Fruit fly (Drosophila melanogaster) whole organism, pupa: Measurements from ENCODE around the gene Rab3GAP1.

Source experiments
- CG10348 ChIP-seq: fragments of 200-800 bp; sonication (Bioruptor generic); IDR thresholded peaks from 2 replicates; pipeline ENCODE4 v1.3.6; 2022; ENCODE audit warnings: missing biosample characterization, missing genetic modification characterization
- CG12605 ChIP-seq: fragments of 200-800 bp; sonication (Bioruptor generic); IDR thresholded peaks from 2 replicates; pipeline ENCODE4 v1.3.6; 2022; ENCODE audit warnings: missing biosample characterization, missing genetic modification characterization
- CG13204 ChIP-seq: fragments of 200-800 bp; sonication (Bioruptor generic); optimal IDR thresholded peaks from 2 replicates; lab custom pipeline; 2018; ENCODE audit warnings: missing biosample characterization, mild to moderate bottlenecking, missing genetic modification characterization, moderate library complexity
- CG14655 ChIP-seq: fragments of 200-800 bp; sonication (Bioruptor generic); optimal IDR thresholded peaks from 3 replicates; lab custom pipeline; 2017; ENCODE audit warnings: mild to moderate bottlenecking, missing biosample characterization, missing genetic modification reagents, missing genetic modification characterization
- CG15710 ChIP-seq: fragments of 200-800 bp; sonication (Bioruptor generic); optimal IDR thresholded peaks from 2 replicates; lab custom pipeline; 2018; ENCODE audit warnings: missing biosample characterization, mild to moderate bottlenecking, missing genetic modification characterization, moderate library complexity
- CG17806 ChIP-seq: fragments of 200-800 bp; sonication (Bioruptor generic); optimal IDR thresholded peaks from 2 replicates; lab custom pipeline; 2018; ENCODE audit warnings: missing biosample characterization, mild to moderate bottlenecking, missing genetic modification characterization, moderate library complexity
- CG32121 ChIP-seq: fragments of 200-800 bp; sonication (Bioruptor generic); IDR thresholded peaks from 2 replicates; pipeline ENCODE4 v1.3.6; 2022; ENCODE audit warnings: missing biosample characterization, missing genetic modification characterization
- CG34367 ChIP-seq: fragments of 200-800 bp; sonication (Bioruptor generic); optimal IDR thresholded peaks from 2 replicates; lab custom pipeline; 2018; ENCODE audit warnings: missing biosample characterization, mild to moderate bottlenecking, missing genetic modification characterization
- CG4496 ChIP-seq: fragments of 200-800 bp; sonication (Bioruptor generic); IDR thresholded peaks from 3 replicates; pipeline ENCODE4 v1.3.6; 2022; ENCODE audit warnings: missing biosample characterization, missing genetic modification characterization
- CG8159 ChIP-seq: fragments of 200-800 bp; sonication (Bioruptor generic); optimal IDR thresholded peaks from 3 replicates; lab custom pipeline; 2018; ENCODE audit warnings: missing biosample characterization, mild to moderate bottlenecking, missing genetic modification characterization, moderate library complexity
- CG8301 ChIP-seq: fragments of 200-800 bp; sonication (Bioruptor generic); optimal IDR thresholded peaks from 2 replicates; lab custom pipeline; 2018; ENCODE audit warnings: missing biosample characterization, mild to moderate bottlenecking, missing genetic modification characterization
- CG9948 ChIP-seq: fragments of 200-800 bp; sonication (Bioruptor generic); optimal IDR thresholded peaks from 2 replicates; lab custom pipeline; 2018; ENCODE audit warnings: missing biosample characterization, mild to moderate bottlenecking, missing genetic modification characterization, moderate library complexity
- D1 ChIP-seq: fragments of 200-800 bp; sonication (Bioruptor generic); optimal IDR thresholded peaks from 2 replicates; lab custom pipeline; 2018; ENCODE audit warnings: missing biosample characterization, mild to moderate bottlenecking, missing genetic modification characterization, moderate library complexity
- EcR ChIP-seq: fragments of 200-800 bp; sonication (Bioruptor generic); optimal IDR thresholded peaks from 3 replicates; lab custom pipeline; 2019; ENCODE audit warnings: missing biosample characterization, missing genetic modification characterization, mild to moderate bottlenecking, moderate library complexity, missing genetic modification reagents
- Ets98B ChIP-seq: fragments of 200-800 bp; sonication (Bioruptor generic); IDR thresholded peaks from 2 replicates; pipeline ENCODE4 v1.3.6; 2022; ENCODE audit warnings: missing biosample characterization, missing genetic modification characterization
- Pif1A ChIP-seq: fragments of 200-800 bp; sonication (Bioruptor generic); optimal IDR thresholded peaks from 3 replicates; lab custom pipeline; 2016; ENCODE audit warnings: missing biosample characterization, missing genetic modification characterization
- Pif1B ChIP-seq: fragments of 200-800 bp; sonication (Bioruptor generic); optimal IDR thresholded peaks from 3 replicates; lab custom pipeline; 2016; ENCODE audit warnings: missing biosample characterization, missing genetic modification characterization
- Snoo ChIP-seq: fragments of 200-800 bp; sonication (Bioruptor generic); optimal IDR thresholded peaks from 3 replicates; lab custom pipeline; 2017; ENCODE audit warnings: missing biosample characterization, mild to moderate bottlenecking, missing genetic modification characterization, inconsistent platforms
- fd96Ca ChIP-seq: fragments of 200-800 bp; sonication (Bioruptor generic); IDR thresholded peaks from 3 replicates; pipeline ENCODE4 v1.3.6; 2022; ENCODE audit warnings: missing biosample characterization, missing genetic modification characterization
- gl ChIP-seq: fragments of 200-800 bp; sonication (Bioruptor generic); optimal IDR thresholded peaks from 2 replicates; lab custom pipeline; 2018; ENCODE audit warnings: missing biosample characterization, mild to moderate bottlenecking, missing genetic modification characterization
- rn ChIP-seq: fragments of 200-800 bp; sonication (Bioruptor generic); IDR thresholded peaks from 2 replicates; pipeline ENCODE4 v1.3.6; 2022; ENCODE audit warnings: missing biosample characterization, missing genetic modification characterization

The Rab3GAP1 gene

dm6 chr2L:1648677-1649078 lies 37.7 kb upstream of the Rab3GAP1 start:
- TF ChIP-seq rn (GFP tag; lab: Robert Waterston, UW) (no peak), CG9948 (tag; lab: Kevin White, UChicago) (no peak), CG34367 (no peak), CG10348 (no peak), Snoo (no peak), CG12605 (GFP tag; lab: Robert Waterston, UW) (no peak), CG8301 (tag; lab: Kevin White, UChicago) (no peak), CG32121 (GFP tag; lab: Robert Waterston, UW) (no peak), CG8159 (tag; lab: Kevin White, UChicago) (no peak), Pif1B (GFP tag; lab: Kevin White, UChicago) (no peak), gl (no peak), Ets98B (no peak), CG15710 (tag; lab: Kevin White, UChicago) (no peak), EcR (GFP tag; lab: Kevin White, UChicago) (no peak), fd96Ca (GFP tag; lab: Robert Waterston, UW) (no peak)

dm6 chr2L:1648033-1648546 lies 37.1 kb upstream of the Rab3GAP1 start:
- no peak for TF ChIP-seq CG32121 (GFP tag; lab: Robert Waterston, UW)

dm6 chr2L:1646499-1646898 lies 35.5 kb upstream of the Rab3GAP1 start:
- no peak for TF ChIP-seq gl
- no peak for TF ChIP-seq Ets98B

- no peak for TF ChIP-seq CG17806
- no peak for TF ChIP-seq gl
- TF ChIP-seq CG12605 (GFP tag; lab: Robert Waterston, UW) = no peak
- TF ChIP-seq CG9948 (tag; lab: Kevin White, UChicago) = no peak
- TF ChIP-seq Snoo = no peak
- no peak for TF ChIP-seq CG8301 (tag; lab: Kevin White, UChicago)
Observed at dm6 chr2L:1646037-1646436, 35.1 kb upstream of the Rab3GAP1 start.

dm6 chr2L:1645328-1645727 lies 34.4 kb upstream of the Rab3GAP1 start:
- TF ChIP-seq Snoo = no peak
- TF ChIP-seq EcR (GFP tag; lab: Kevin White, UChicago) = no peak
- TF ChIP-seq CG32121 (GFP tag; lab: Robert Waterston, UW) = no peak
- TF ChIP-seq fd96Ca (GFP tag; lab: Robert Waterston, UW) = no peak
- no peak for TF ChIP-seq CG14655 (GFP tag; lab: Kevin White, UChicago)
- no peak for TF ChIP-seq Ets98B
- no peak for TF ChIP-seq CG9948 (tag; lab: Kevin White, UChicago)
- no peak for TF ChIP-seq Pif1B (GFP tag; lab: Kevin White, UChicago)
- no peak for TF ChIP-seq CG8159 (tag; lab: Kevin White, UChicago)
- TF ChIP-seq CG8301 (tag; lab: Kevin White, UChicago) = no peak
- TF ChIP-seq CG13204 (GFP tag; lab: Kevin White, UChicago) = no peak
- no peak for TF ChIP-seq D1 (tag; lab: Kevin White, UChicago)
- no peak for TF ChIP-seq CG17806

- TF ChIP-seq CG32121 (GFP tag; lab: Robert Waterston, UW) = peak; percentile 29; the same call in 1 of the 2 replicates
- no peak for TF ChIP-seq CG9948 (tag; lab: Kevin White, UChicago)
- no peak for TF ChIP-seq CG17806
- no peak for TF ChIP-seq CG10348
- peak; percentile 20 for TF ChIP-seq D1 (tag; lab: Kevin White, UChicago)
- TF ChIP-seq Snoo = no peak
- TF ChIP-seq CG15710 (tag; lab: Kevin White, UChicago) = no peak
Observed at dm6 chr2L:1644378-1644777, 33.4 kb upstream of the Rab3GAP1 start.

dm6 chr2L:1643252-1643864 lies 32.4 kb upstream of the Rab3GAP1 start:
- TF ChIP-seq CG15710 (tag; lab: Kevin White, UChicago) (peak; percentile 82), CG32121 (GFP tag; lab: Robert Waterston, UW) (no peak), Pif1B (GFP tag; lab: Kevin White, UChicago) (peak; percentile 56), CG9948 (tag; lab: Kevin White, UChicago) (peak; percentile 83), fd96Ca (GFP tag; lab: Robert Waterston, UW) (no peak), CG14655 (GFP tag; lab: Kevin White, UChicago) (peak; percentile 83), D1 (tag; lab: Kevin White, UChicago) (peak; percentile 54), Ets98B (no peak), gl (peak; percentile 60), CG12605 (GFP tag; lab: Robert Waterston, UW) (no peak), EcR (GFP tag; lab: Kevin White, UChicago) (no peak), rn (GFP tag; lab: Robert Waterston, UW) (no peak), CG10348 (no peak), CG8301 (tag; lab: Kevin White, UChicago) (peak; percentile 67), CG17806 (peak; percentile 79), CG8159 (tag; lab: Kevin White, UChicago) (peak; percentile 85), Pif1A (GFP tag; lab: Kevin White, UChicago) (peak; percentile 32), Snoo (peak; percentile 60), CG4496 (GFP tag; lab: Robert Waterston, UW) (no peak; the same call in 2 of the 3 replicates), CG13204 (GFP tag; lab: Kevin White, UChicago) (peak; percentile 53), CG34367 (peak; percentile 71)
